Fruit fly (Drosophila melanogaster): ENCODE results near the gene twit.

The twit gene

dm6 chr2L:20811039-20811652 lies 41.2 kb upstream of the twit start (continued):
- TF ChIP-seq CG31224 (GFP tag; IDR thresholded peaks at IDR 0.05) (no peak), ara (GFP tag; IDR thresholded peaks at IDR 0.05) (no peak; the same call in 1 of the 2 replicates), sna (GFP tag; IDR thresholded peaks at IDR 0.05; ENCODE audit: partially characterized antibody) (no peak), bowl (GFP tag; IDR thresholded peaks at IDR 0.05) (no peak), Fer3 (tag; optimal IDR thresholded peaks at IDR 0.05) (peak; percentile 41), CG12071 (GFP tag; optimal IDR thresholded peaks at IDR 0.05) (peak; percentile 35), CG15011 (GFP tag; optimal IDR thresholded peaks at IDR 0.05) (no peak), Asciz (GFP tag; optimal IDR thresholded peaks at IDR 0.05) (peak; percentile 66), E2f1 (GFP tag; IDR thresholded peaks at IDR 0.05) (peak; percentile 55; the same call in 1 of the 2 replicates), CG7786 (GFP tag; optimal IDR thresholded peaks at IDR 0.05) (no peak), CG6254 (GFP tag; optimal IDR thresholded peaks at IDR 0.05) (no peak), Oaz (GFP tag; IDR thresholded peaks at IDR 0.05) (peak; percentile 48), repo (GFP tag; optimal IDR thresholded peaks at IDR 0.05) (no peak), CG8765 (GFP tag; IDR thresholded peaks at IDR 0.05) (no peak), nerfin-2 (GFP tag; IDR thresholded peaks at IDR 0.05; ENCODE audit: partially characterized antibody) (no peak), CG12236 (GFP tag; optimal IDR thresholded peaks at IDR 0.05) (no peak), Myb (GFP tag; optimal IDR thresholded peaks at IDR 0.05) (no peak), CG14965 (GFP tag; optimal IDR thresholded peaks at IDR 0.05; ENCODE audit: borderline replicate concordance) (no peak), BEAF-32 (GFP tag; optimal IDR thresholded peaks at IDR 0.05) (no peak), p53 (GFP tag; optimal IDR thresholded peaks at IDR 0.05) (no peak), CG10543 (GFP tag; optimal IDR thresholded peaks at IDR 0.05) (peak; percentile 31), h (optimal IDR thresholded peaks at IDR 0.05) (no peak), CG18476 (GFP tag; optimal IDR thresholded peaks at IDR 0.05) (peak; percentile 25), CG11695 (GFP tag; IDR thresholded peaks at IDR 0.05) (peak; percentile 62; the same call in 1 of the 3 replicates), fd3F (GFP tag; optimal IDR thresholded peaks at IDR 0.05) (peak; percentile 29), CG7928 (GFP tag; optimal IDR thresholded peaks at IDR 0.05) (no peak), Hmr (GFP tag; optimal IDR thresholded peaks at IDR 0.05) (peak; percentile 42), Kr (GFP tag; optimal IDR thresholded peaks at IDR 0.05) (no peak), Mad (GFP tag; optimal IDR thresholded peaks at IDR 0.05) (no peak), eyg (GFP tag; optimal IDR thresholded peaks at IDR 0.05) (no peak), Hsf (GFP tag; optimal IDR thresholded peaks at IDR 0.05) (peak; percentile 6), slbo (GFP tag; IDR thresholded peaks at IDR 0.05) (no peak), unpg (GFP tag; optimal IDR thresholded peaks at IDR 0.05) (peak; percentile 58), trem (tag; optimal IDR thresholded peaks at IDR 0.05) (no peak), CG17359 (tag; optimal IDR thresholded peaks at IDR 0.05) (peak; percentile 74), CG11085 (GFP tag; IDR thresholded peaks at IDR 0.05) (no peak), kah (GFP tag; optimal IDR thresholded peaks at IDR 0.05) (no peak), CG7357 (GFP tag; IDR thresholded peaks at IDR 0.05) (peak; percentile 39; the same call in 1 of the 3 replicates), Blimp-1 (GFP tag; optimal IDR thresholded peaks at IDR 0.05) (peak; percentile 68), mld (GFP tag; IDR thresholded peaks at IDR 0.05; ENCODE audit: partially characterized antibody) (no peak), HLH3B (GFP tag; IDR thresholded peaks at IDR 0.05) (peak; percentile 39; the same call in 1 of the 2 replicates), Opbp (GFP tag; IDR thresholded peaks at IDR 0.05; ENCODE audit: partially characterized antibody) (no peak), vvl (GFP tag; IDR thresholded peaks at IDR 0.05) (0 out of 2 replicates have a peak, but pooled peaks have one; percentile 51), CG18262 (tag; optimal IDR thresholded peaks at IDR 0.05) (peak; percentile 55), Hr51 (GFP tag; optimal IDR thresholded peaks at IDR 0.05) (peak in 1 of 2 experiments; percentile 80), Doc2 (GFP tag; IDR thresholded peaks at IDR 0.05) (no peak), CG14710 (tag; optimal IDR thresholded peaks at IDR 0.05) (no peak), Nf-YC (tag; optimal IDR thresholded peaks at IDR 0.05) (peak; percentile 13), schlank (tag; optimal IDR thresholded peaks at IDR 0.05) (no peak), HmgZ (tag; optimal IDR thresholded peaks at IDR 0.05) (no peak)

Data from whole organism, embryonic.